Worm (Caenorhabditis elegans) whole organism, L3 larva: ENCODE measurements around the gene H41C03.3.

Experiments used
- ZK546.5 ChIP-seq: sonication (generic microtip); optimal IDR thresholded peaks from 2 replicates; lab custom pipeline; 2017; ENCODE audit warnings: missing biosample characterization, missing genetic modification characterization
- ceh-82 ChIP-seq: fragments of 150-350 bp; optimal IDR thresholded peaks from 2 replicates; lab custom pipeline; 2014; ENCODE audit warnings: missing biosample characterization, missing genetic modification characterization
- ceh-9 ChIP-seq: sonication (generic microtip); optimal IDR thresholded peaks from 2 replicates; lab custom pipeline; 2018; ENCODE audit warnings: missing biosample characterization, missing genetic modification characterization
- mdl-1 ChIP-seq: fragments of 150-350 bp; optimal IDR thresholded peaks from 2 replicates; lab custom pipeline; 2014; ENCODE audit warnings: missing biosample characterization, missing genetic modification characterization
- nhr-237 ChIP-seq: fragments of 150-350 bp; optimal IDR thresholded peaks from 2 replicates; lab custom pipeline; 2014; ENCODE audit warnings: missing biosample characterization, missing genetic modification characterization
- nhr-77 ChIP-seq: fragments of 150-350 bp; optimal IDR thresholded peaks from 2 replicates; lab custom pipeline; 2014; ENCODE audit warnings: missing biosample characterization, missing genetic modification characterization
- unc-62 ChIP-seq: fragments of 150-350 bp; sonication (generic microtip); optimal IDR thresholded peaks from 4 replicates; lab custom pipeline; 2014; ENCODE audit warnings: missing biosample characterization, missing genetic modification reagents, missing genetic modification characterization
- ztf-11 ChIP-seq: fragments of 150-350 bp; optimal IDR thresholded peaks from 2 replicates; lab custom pipeline; 2014; ENCODE audit warnings: missing biosample characterization, missing genetic modification characterization

DNA sequence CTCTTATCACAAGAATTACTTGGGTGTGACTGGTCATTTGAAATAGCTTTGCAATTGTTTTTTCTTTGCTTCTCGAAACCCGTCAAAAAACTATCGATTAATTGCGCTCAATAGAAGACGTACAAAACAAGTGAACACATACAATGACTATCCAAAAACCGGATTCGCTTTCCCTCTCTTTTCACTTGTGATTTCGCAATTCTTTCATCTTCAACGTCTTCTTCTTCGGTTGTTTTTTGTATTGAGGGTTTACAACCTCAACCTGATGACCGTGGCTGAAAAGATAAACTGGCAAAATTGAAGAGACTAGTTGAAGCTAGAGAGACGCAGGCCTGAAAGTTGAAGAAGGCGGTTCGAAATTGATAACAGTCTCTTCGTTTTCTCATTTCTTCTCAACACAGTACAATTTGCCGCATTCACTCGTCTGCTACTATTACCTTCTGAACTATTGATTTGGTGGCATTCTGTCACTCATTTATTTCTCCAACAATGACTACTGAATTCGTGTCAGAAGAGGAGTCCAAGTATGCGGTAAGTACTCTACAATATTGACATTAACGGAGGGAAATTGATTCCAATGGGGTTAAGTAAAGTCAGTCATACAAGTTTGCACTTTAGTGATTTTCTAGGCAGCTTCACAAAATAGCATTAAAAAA is 40.5 kb downstream of the H41C03.3 start:
- TF ChIP-seq ZK546.5 (tag; lab: Kevin White, UChicago) (no peak), ceh-9 (tag; lab: Kevin White, UChicago) (no peak), ztf-11 (tag; lab: Kevin White, UChicago) (no peak), nhr-77 (no peak), unc-62 (GFP tag; lab: Kevin White, UChicago) (no peak), nhr-237 (tag; lab: Kevin White, UChicago) (no peak), ceh-82 (no peak), mdl-1 (tag; lab: Kevin White, UChicago) (no peak)
